Worm (Caenorhabditis elegans): ENCODE data around the gene C25E10.7.

C25E10.7 gene

DNA sequence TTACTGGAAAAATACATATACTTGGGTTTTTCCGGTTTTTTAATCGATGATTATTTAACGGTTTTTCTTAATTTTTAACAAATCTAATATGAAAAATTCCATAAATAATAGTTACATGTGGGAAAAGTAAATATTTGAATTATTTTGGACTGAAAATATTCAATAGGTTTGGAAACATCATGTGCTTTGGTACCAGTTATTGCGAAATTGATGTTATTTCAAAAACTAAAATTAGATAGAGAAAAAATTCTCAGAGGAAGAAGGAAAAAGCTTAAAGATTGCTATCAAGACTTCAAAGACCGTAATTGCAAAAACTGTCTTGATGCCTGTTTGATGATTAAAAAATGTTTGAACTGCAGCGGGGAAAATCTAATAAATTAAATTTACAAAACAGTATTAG is 14.0 kb upstream of the C25E10.7 start:
- no peak for TF ChIP-seq nhr-179 (tag; optimal IDR thresholded peaks at IDR 0.05)
- no peak for TF ChIP-seq cebp-1 (GFP tag; IDR thresholded peaks at IDR 0.05)
- TF ChIP-seq cebp-1 (tag; optimal IDR thresholded peaks at IDR 0.05): peak; percentile 76
- TF ChIP-seq ztf-18 (tag; optimal IDR thresholded peaks at IDR 0.05): no peak
- no peak for TF ChIP-seq Y56A3A.18 (GFP tag; IDR thresholded peaks at IDR 0.05)
- no peak for TF ChIP-seq cebp-2 (GFP tag; IDR thresholded peaks at IDR 0.05)
- TF ChIP-seq pha-4 (tag; optimal IDR thresholded peaks at IDR 0.05): no peak

DNA sequence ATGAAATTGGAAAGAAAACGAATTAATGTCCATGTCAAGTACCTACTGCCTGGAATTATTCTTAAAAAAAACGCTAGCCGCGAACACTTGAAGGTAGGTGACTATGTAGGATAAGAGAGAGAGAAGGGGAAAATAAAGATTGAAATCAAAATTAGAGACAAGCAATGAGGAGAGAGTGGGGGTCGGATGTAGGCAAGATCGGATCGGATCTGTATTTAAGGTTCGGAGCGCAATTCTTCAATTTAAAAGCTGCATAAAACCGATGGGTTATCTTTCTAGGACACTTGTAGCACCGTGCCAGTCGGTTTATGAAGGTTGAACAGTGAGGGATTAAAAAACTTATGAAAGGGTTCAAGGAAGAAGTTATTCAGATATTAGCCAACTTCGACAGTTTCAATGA is 12.1 kb upstream of the C25E10.7 start:
- TF ChIP-seq ceh-58 (GFP tag; IDR thresholded peaks at IDR 0.05): no peak
- TF ChIP-seq dpl-1 (GFP tag; optimal IDR thresholded peaks at IDR 0.05): no peak
- TF ChIP-seq lin-40 (tag; optimal IDR thresholded peaks at IDR 0.05): no peak
- no peak for TF ChIP-seq Y79H2A.3 (GFP tag; conservative IDR thresholded peaks at IDR 0.05)
- TF ChIP-seq hsf-1 (GFP tag; IDR thresholded peaks at IDR 0.05): no peak
- no peak for TF ChIP-seq ceh-100 (GFP tag; IDR thresholded peaks at IDR 0.05)
- no peak for TF ChIP-seq xnd-1 (tag; optimal IDR thresholded peaks at IDR 0.05)
- TF ChIP-seq B0035.1 (tag; optimal IDR thresholded peaks at IDR 0.05): no peak
- TF ChIP-seq ccch-3 (GFP tag; optimal IDR thresholded peaks at IDR 0.05): no peak
- no peak for TF ChIP-seq B0336.3 (GFP tag; IDR thresholded peaks at IDR 0.05)
- TF ChIP-seq mes-4 (tag; optimal IDR thresholded peaks at IDR 0.05): no peak
- TF ChIP-seq madf-8 (GFP tag; conservative IDR thresholded peaks at IDR 0.05): no peak
- no peak for TF ChIP-seq ztf-26 (tag; optimal IDR thresholded peaks at IDR 0.05)
- no peak for TF ChIP-seq athp-1 (tag; optimal IDR thresholded peaks at IDR 0.05)
- TF ChIP-seq hmg-1.2 (GFP tag; IDR thresholded peaks at IDR 0.05): no peak
- TF ChIP-seq mel-28 (tag; optimal IDR thresholded peaks at IDR 0.05; ENCODE audit: borderline replicate concordance): no peak
- no peak for TF ChIP-seq F23B12.7 (tag; optimal IDR thresholded peaks at IDR 0.05; ENCODE audit: insufficient read depth)
- TF ChIP-seq F52B5.7 (tag; optimal IDR thresholded peaks at IDR 0.05): no peak

DNA sequence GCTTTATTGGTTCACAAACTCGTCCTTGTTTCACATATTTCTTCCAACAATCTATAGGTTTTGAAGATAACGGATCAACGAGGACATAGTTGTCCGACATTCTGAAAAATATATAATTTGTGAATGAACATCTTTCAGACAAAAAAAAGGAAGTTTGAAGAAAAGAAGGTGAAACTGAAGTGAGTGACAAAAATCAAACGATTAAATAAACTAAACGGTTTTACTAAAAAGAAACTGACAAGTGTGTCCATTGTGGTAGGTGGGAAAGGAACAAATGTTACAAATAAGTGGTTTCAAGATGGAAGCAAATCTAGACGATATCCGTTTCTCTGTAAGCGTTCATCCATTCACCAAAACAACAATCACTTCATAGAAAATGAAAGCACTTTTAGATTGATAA is 11.3 kb upstream of the C25E10.7 start, which contains the start of gene C25E10.12:
C25E10.12 (minus strand) TSS at position 101 of the 400 bp plus-strand sequence.
- TF ChIP-seq ceh-79 (tag; optimal IDR thresholded peaks at IDR 0.05) (no peak), egl-44 (GFP tag; IDR thresholded peaks at IDR 0.05) (no peak), lag-1 (GFP tag; IDR thresholded peaks at IDR 0.05) (no peak), dox-1 (GFP tag; IDR thresholded peaks at IDR 0.05) (no peak), tbx-9 (tag; optimal IDR thresholded peaks at IDR 0.05; ENCODE audit: borderline replicate concordance) (no peak), K12H6.12 (tag; optimal IDR thresholded peaks at IDR 0.05) (no peak), ceh-91 (GFP tag; IDR thresholded peaks at IDR 0.05) (no peak), die-1 (tag; optimal IDR thresholded peaks at IDR 0.05) (no peak), ceh-100 (GFP tag; IDR thresholded peaks at IDR 0.05) (no peak), F52B5.7 (tag; optimal IDR thresholded peaks at IDR 0.05) (no peak), ceh-58 (GFP tag; IDR thresholded peaks at IDR 0.05) (no peak), hsf-1 (GFP tag; IDR thresholded peaks at IDR 0.05) (no peak), C06A6.2 (GFP tag; conservative IDR thresholded peaks at IDR 0.05) (no peak), Y53G8AR.9 (GFP tag; conservative IDR thresholded peaks at IDR 0.05) (no peak)

DNA sequence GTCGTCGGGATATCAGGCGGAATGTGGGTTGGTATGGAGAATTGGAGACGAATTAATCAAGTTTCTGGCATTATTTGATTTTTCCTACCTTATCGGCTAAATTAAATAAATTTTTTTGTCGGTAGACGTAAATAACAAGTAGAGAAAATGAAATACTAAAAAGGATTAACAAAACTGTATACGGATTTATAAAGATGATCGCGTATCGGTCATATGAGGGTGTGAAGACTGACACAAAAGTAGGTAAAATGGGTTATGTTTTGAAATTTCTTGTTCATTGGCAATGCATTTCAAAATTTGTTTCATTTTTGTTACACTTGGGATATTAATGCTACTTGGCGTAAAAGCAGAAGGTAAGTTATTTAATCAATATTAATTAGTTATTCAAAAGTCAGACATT is 8.5 kb upstream of the C25E10.7 start, which contains the start of the genes C25E10.16 and C25E10.13:
C25E10.16 (minus strand) TSS at position 101 of the 400 bp plus-strand sequence.
C25E10.13 (plus strand) TSS at position 256 of the 400 bp plus-strand sequence.
- TF ChIP-seq zfh-2 (GFP tag; conservative IDR thresholded peaks at IDR 0.05): no peak
- no peak for TF ChIP-seq pbrm-1 (GFP tag; IDR thresholded peaks at IDR 0.05)
- no peak for TF ChIP-seq hmg-1.2 (GFP tag; IDR thresholded peaks at IDR 0.05)
- no peak for TF ChIP-seq tbx-9 (tag; optimal IDR thresholded peaks at IDR 0.05; ENCODE audit: borderline replicate concordance)
- no peak for TF ChIP-seq F37B4.10 (GFP tag; IDR thresholded peaks at IDR 0.05)
- TF ChIP-seq Y53F4B.3 (GFP tag; IDR thresholded peaks at IDR 0.05): no peak
- no peak for TF ChIP-seq hrde-1 (tag; optimal IDR thresholded peaks at IDR 0.05; ENCODE audit: borderline replicate concordance)
- TF ChIP-seq lin-26 (GFP tag; IDR thresholded peaks at IDR 0.05): no peak
- no peak for TF ChIP-seq hsf-1 (GFP tag; IDR thresholded peaks at IDR 0.05)
- no peak for TF ChIP-seq Y95B8A.8 (GFP tag; IDR thresholded peaks at IDR 0.05)
- no peak for TF ChIP-seq attf-3 (GFP tag; conservative IDR thresholded peaks at IDR 0.05)
- TF ChIP-seq fkh-3 (tag; optimal IDR thresholded peaks at IDR 0.05): no peak
- TF ChIP-seq ets-4 (GFP tag; optimal IDR thresholded peaks at IDR 0.05): no peak
- no peak for TF ChIP-seq tlf-1 (GFP tag; optimal IDR thresholded peaks at IDR 0.05)
- no peak for TF ChIP-seq F22D6.2 (tag; optimal IDR thresholded peaks at IDR 0.05)
